Fruit fly (Drosophila melanogaster): ENCODE measurements around the gene Osi21.

dm6 chr2L:11296483-11296882, 11.0 kb upstream of the Osi21 start:
- no peak for TF ChIP-seq CG33017 (tag; optimal IDR thresholded peaks at IDR 0.05)
- TF ChIP-seq Hr96 (GFP tag; optimal IDR thresholded peaks at IDR 0.05) = no peak
- no peak for TF ChIP-seq CG1620 (GFP tag; optimal IDR thresholded peaks at IDR 0.05)
- no peak for TF ChIP-seq CG14711 (tag; optimal IDR thresholded peaks at IDR 0.05)
- no peak for TF ChIP-seq Crg-1 (GFP tag; optimal IDR thresholded peaks at IDR 0.05)
- no peak for TF ChIP-seq CG7045 (GFP tag; optimal IDR thresholded peaks at IDR 0.05)
- no peak for TF ChIP-seq kay (GFP tag; ENCODE audit: borderline replicate concordance)
- no peak for TF ChIP-seq pad (GFP tag; optimal IDR thresholded peaks at IDR 0.05)
- no peak for TF ChIP-seq cnc (optimal IDR thresholded peaks at IDR 0.05)
- no peak for TF ChIP-seq cic (GFP tag; optimal IDR thresholded peaks at IDR 0.05)
- no peak for TF ChIP-seq CG11617 (GFP tag; optimal IDR thresholded peaks at IDR 0.05)
- TF ChIP-seq CG5204 (GFP tag; optimal IDR thresholded peaks at IDR 0.05) = no peak
- TF ChIP-seq bab1 (GFP tag; optimal IDR thresholded peaks at IDR 0.05) = no peak
- no peak for TF ChIP-seq CG7101 (tag; optimal IDR thresholded peaks at IDR 0.05)

Data from whole organism, adult.